Worm (Caenorhabditis elegans) whole organism, mixed stage, embryonic: ENCODE measurements around the gene gpr-2.

ENCODE experiments used
- M03D4.4 ChIP-seq: sonication (generic microtip); optimal IDR thresholded peaks from 2 replicates; lab custom pipeline; 2017; ENCODE audit warnings: mild to moderate bottlenecking, missing genetic modification characterization, missing compliant biosample characterization
- bed-3 ChIP-seq: fragments of 200-800 bp; sonication (Bioruptor generic); optimal IDR thresholded peaks from 3 replicates; lab custom pipeline; 2018; ENCODE audit warnings: mild to moderate bottlenecking, missing genetic modification characterization, moderate library complexity, missing compliant biosample characterization
- blmp-1 ChIP-seq: fragments of 150-350 bp; optimal IDR thresholded peaks from 2 replicates; lab custom pipeline; 2014; ENCODE audit warnings: missing biosample characterization, missing genetic modification characterization
- ceh-39 ChIP-seq: fragments of 150-350 bp; optimal IDR thresholded peaks from 2 replicates; lab custom pipeline; 2014; ENCODE audit warnings: missing biosample characterization, missing genetic modification characterization
- ceh-83 ChIP-seq: fragments of 200-800 bp; sonication (Bioruptor generic); optimal IDR thresholded peaks from 2 replicates; lab custom pipeline; 2018; ENCODE audit warnings: mild to moderate bottlenecking, missing genetic modification characterization, missing compliant biosample characterization
- ces-1 ChIP-seq: fragments of 150-350 bp; optimal IDR thresholded peaks from 2 replicates; lab custom pipeline; 2014; ENCODE audit warnings: missing biosample characterization, missing genetic modification reagents, missing genetic modification characterization
- cnd-1 ChIP-seq: fragments of 200-800 bp; sonication (Bioruptor generic); optimal IDR thresholded peaks from 2 replicates; lab custom pipeline; 2018; ENCODE audit warnings: mild to moderate bottlenecking, missing genetic modification characterization, missing compliant biosample characterization
- drap-1 ChIP-seq: fragments of 200-800 bp; sonication (Bioruptor generic); optimal IDR thresholded peaks from 3 replicates; lab custom pipeline; 2018; ENCODE audit warnings: mild to moderate bottlenecking, missing genetic modification characterization, missing compliant biosample characterization
- elt-1 ChIP-seq: sonication (generic microtip); optimal IDR thresholded peaks from 2 replicates; lab custom pipeline; 2017; ENCODE audit warnings: missing genetic modification characterization, mild to moderate bottlenecking, missing compliant biosample characterization, antibody characterized with exemption, moderate library complexity, borderline replicate concordance; ENCODE audit not compliant: insufficient read depth
- elt-3 ChIP-seq: fragments of 150-350 bp; optimal IDR thresholded peaks from 2 replicates; lab custom pipeline; 2014; ENCODE audit warnings: missing biosample characterization, missing genetic modification characterization
- flh-1 ChIP-seq: fragments of 200-800 bp; sonication (Bioruptor generic); optimal IDR thresholded peaks from 2 replicates; lab custom pipeline; 2018; ENCODE audit warnings: mild to moderate bottlenecking, missing genetic modification characterization, moderate library complexity, missing compliant biosample characterization
- ham-2 ChIP-seq: fragments of 200-800 bp; sonication (Bioruptor generic); optimal IDR thresholded peaks from 2 replicates; lab custom pipeline; 2018; ENCODE audit warnings: mild to moderate bottlenecking, missing genetic modification characterization, missing compliant biosample characterization
- hlh-1 ChIP-seq: fragments of 150-350 bp; optimal IDR thresholded peaks from 2 replicates; lab custom pipeline; 2014; ENCODE audit warnings: missing biosample characterization, missing genetic modification reagents, missing genetic modification characterization
- lin-13 ChIP-seq: fragments of 150-350 bp; optimal IDR thresholded peaks from 2 replicates; lab custom pipeline; 2014; ENCODE audit warnings: missing biosample characterization, missing genetic modification characterization
- lin-32 ChIP-seq: fragments of 200-800 bp; sonication (Bioruptor generic); optimal IDR thresholded peaks from 2 replicates; lab custom pipeline; 2018; ENCODE audit warnings: mild to moderate bottlenecking, missing genetic modification characterization, missing compliant biosample characterization
- lsy-2 ChIP-seq: fragments of 150-350 bp; optimal IDR thresholded peaks from 2 replicates; lab custom pipeline; 2014; ENCODE audit warnings: missing biosample characterization, missing genetic modification characterization
- mab-5 ChIP-seq: fragments of 150-350 bp; optimal IDR thresholded peaks from 2 replicates; lab custom pipeline; 2014; ENCODE audit warnings: missing biosample characterization, missing genetic modification characterization
- mep-1 ChIP-seq: fragments of 150-350 bp; optimal IDR thresholded peaks from 2 replicates; lab custom pipeline; 2017; ENCODE audit warnings: missing biosample characterization, missing genetic modification reagents, missing genetic modification characterization, inconsistent platforms
- nhr-2 ChIP-seq: fragments of 150-350 bp; optimal IDR thresholded peaks from 2 replicates; lab custom pipeline; 2014; ENCODE audit warnings: missing biosample characterization, missing genetic modification characterization
- nhr-237 ChIP-seq: fragments of 150-350 bp; optimal IDR thresholded peaks from 2 replicates; lab custom pipeline; 2014; ENCODE audit warnings: missing biosample characterization, missing genetic modification characterization
- nhr-28 ChIP-seq: fragments of 150-350 bp; optimal IDR thresholded peaks from 2 replicates; lab custom pipeline; 2014; ENCODE audit warnings: missing biosample characterization, missing genetic modification characterization
- nhr-76 ChIP-seq: sonication (generic microtip); optimal IDR thresholded peaks from 2 replicates; lab custom pipeline; 2017; ENCODE audit warnings: missing biosample characterization, missing genetic modification characterization
- pha-4 ChIP-seq: fragments of 150-350 bp; optimal IDR thresholded peaks from 2 replicates; lab custom pipeline; 2018; ENCODE audit warnings: missing biosample characterization, missing genetic modification reagents, missing genetic modification characterization
- sem-2 ChIP-seq: fragments of 200-800 bp; sonication (Bioruptor generic); optimal IDR thresholded peaks from 2 replicates; lab custom pipeline; 2018; ENCODE audit warnings: mild to moderate bottlenecking, missing genetic modification characterization, missing compliant biosample characterization
- snpc-4 ChIP-seq: fragments of 150-350 bp; optimal IDR thresholded peaks from 2 replicates; lab custom pipeline; 2014; ENCODE audit warnings: missing biosample characterization, missing genetic modification characterization
- sptf-1 ChIP-seq: sonication (generic microtip); optimal IDR thresholded peaks from 2 replicates; lab custom pipeline; 2017; ENCODE audit warnings: mild to moderate bottlenecking, missing genetic modification characterization, moderate library complexity, missing compliant biosample characterization
- tbx-8 ChIP-seq: fragments of 200-800 bp; sonication (Bioruptor generic); optimal IDR thresholded peaks from 2 replicates; lab custom pipeline; 2018; ENCODE audit warnings: mild to moderate bottlenecking, missing genetic modification characterization, moderate library complexity, missing compliant biosample characterization
- unc-120 ChIP-seq: sonication (generic microtip); optimal IDR thresholded peaks from 2 replicates; lab custom pipeline; 2017; ENCODE audit warnings: missing genetic modification characterization, missing compliant biosample characterization; ENCODE audit not compliant: poor library complexity, severe bottlenecking
- unc-39 ChIP-seq: fragments of 150-350 bp; optimal IDR thresholded peaks from 2 replicates; lab custom pipeline; 2014; ENCODE audit warnings: missing biosample characterization, missing genetic modification characterization
- unc-62 ChIP-seq: fragments of 150-350 bp; optimal IDR thresholded peaks from 2 replicates; lab custom pipeline; 2014; ENCODE audit warnings: missing biosample characterization, missing genetic modification reagents, missing genetic modification characterization
- zip-8 ChIP-seq: fragments of 150-350 bp; optimal IDR thresholded peaks from 2 replicates; lab custom pipeline; 2014; ENCODE audit warnings: missing biosample characterization, missing genetic modification characterization
- ztf-11 ChIP-seq: fragments of 150-350 bp; optimal IDR thresholded peaks from 2 replicates; lab custom pipeline; 2014; ENCODE audit warnings: missing biosample characterization, missing genetic modification characterization

Gene gpr-2

ce11 chrIII:9393114-9393780 lies at the start of gene gpr-2, which contains the start of gene rgr-1:
Gene gpr-2 (minus strand): TSS chrIII:9393164.
Gene rgr-1 (plus strand): TSS chrIII:9393730.
- TF ChIP-seq bed-3: no peak
- TF ChIP-seq mep-1 (tag; lab: Kevin White, UChicago): peak; percentile 13
- TF ChIP-seq tbx-8 (GFP tag; lab: Kevin White, UChicago): no peak
- TF ChIP-seq ztf-11 (tag; lab: Kevin White, UChicago): no peak
- no peak for TF ChIP-seq hlh-1 (tag; lab: Kevin White, UChicago)
- TF ChIP-seq ham-2 (GFP tag; lab: Kevin White, UChicago): no peak
- TF ChIP-seq flh-1 (GFP tag; lab: Kevin White, UChicago): no peak
- TF ChIP-seq lsy-2 (tag; lab: Kevin White, UChicago): peak; percentile 20
- no peak for TF ChIP-seq unc-62
- no peak for TF ChIP-seq blmp-1 (tag; lab: Kevin White, UChicago)
- TF ChIP-seq zip-8 (tag; lab: Kevin White, UChicago): no peak
- no peak for TF ChIP-seq nhr-28 (tag; lab: Kevin White, UChicago)
- no peak for TF ChIP-seq unc-120
- peak; percentile 18 for TF ChIP-seq pha-4
- no peak for TF ChIP-seq sem-2 (GFP tag; lab: Kevin White, UChicago)
- no peak for TF ChIP-seq sptf-1 (tag; lab: Kevin White, UChicago)
- TF ChIP-seq ceh-83 (GFP tag; lab: Kevin White, UChicago): no peak
- TF ChIP-seq ces-1: peak; percentile 45
- TF ChIP-seq lin-32 (GFP tag; lab: Kevin White, UChicago): no peak

ce11 chrIII:9441133-9441532 lies 48.2 kb upstream of the gpr-2 start, which contains the start of gene emb-30:
Gene emb-30 (minus strand): TSS chrIII:9441460.
- TF ChIP-seq lsy-2 (tag; lab: Kevin White, UChicago): no peak
- no peak for TF ChIP-seq mep-1 (tag; lab: Kevin White, UChicago)
- no peak for TF ChIP-seq flh-1 (GFP tag; lab: Kevin White, UChicago)
- TF ChIP-seq nhr-237 (tag; lab: Kevin White, UChicago): no peak
- TF ChIP-seq unc-62: no peak
- no peak for TF ChIP-seq nhr-2 (tag; lab: Kevin White, UChicago)
- no peak for TF ChIP-seq snpc-4 (tag; lab: Kevin White, UChicago)

- TF ChIP-seq ceh-39 (tag; lab: Kevin White, UChicago): no peak
- no peak for TF ChIP-seq unc-39 (tag; lab: Kevin White, UChicago)
- TF ChIP-seq elt-1 (tag; lab: Kevin White, UChicago): no peak
- TF ChIP-seq M03D4.4 (tag; lab: Kevin White, UChicago): no peak
- no peak for TF ChIP-seq cnd-1 (tag; lab: Kevin White, UChicago)
- no peak for TF ChIP-seq hlh-1 (tag; lab: Kevin White, UChicago)
- no peak for TF ChIP-seq mab-5 (tag; lab: Kevin White, UChicago)
- TF ChIP-seq nhr-76 (tag; lab: Kevin White, UChicago): no peak
- TF ChIP-seq elt-3 (tag; lab: Kevin White, UChicago): no peak
These were observed 46.4 kb upstream of the gpr-2 start, which contains the start of gene F54C8.1 for ce11 chrIII:9439399-9439798. Gene F54C8.1 (plus strand): TSS chrIII:9439699.

- TF ChIP-seq tbx-8 (GFP tag; lab: Kevin White, UChicago) (no peak), sem-2 (GFP tag; lab: Kevin White, UChicago) (no peak), lsy-2 (tag; lab: Kevin White, UChicago) (no peak), drap-1 (no peak), ztf-11 (tag; lab: Kevin White, UChicago) (no peak), ham-2 (GFP tag; lab: Kevin White, UChicago) (no peak), lin-13 (tag; lab: Kevin White, UChicago) (no peak), ceh-83 (GFP tag; lab: Kevin White, UChicago) (no peak)
These were observed 42.0 kb upstream of the gpr-2 start for ce11 chrIII:9434999-9435398.
